Worm (Caenorhabditis elegans) whole organism, mixed stage, embryonic: Measurements from ENCODE around the gene pms-2.

Experiments used
- M03D4.4 ChIP-seq: sonication (generic microtip); optimal IDR thresholded peaks from 2 replicates; lab custom pipeline; 2017; ENCODE audit warnings: mild to moderate bottlenecking, missing genetic modification characterization, missing compliant biosample characterization
- bed-3 ChIP-seq: fragments of 200-800 bp; sonication (Bioruptor generic); optimal IDR thresholded peaks from 3 replicates; lab custom pipeline; 2018; ENCODE audit warnings: mild to moderate bottlenecking, missing genetic modification characterization, moderate library complexity, missing compliant biosample characterization
- blmp-1 ChIP-seq: fragments of 150-350 bp; optimal IDR thresholded peaks from 2 replicates; lab custom pipeline; 2014; ENCODE audit warnings: missing biosample characterization, missing genetic modification characterization
- ceh-39 ChIP-seq: fragments of 150-350 bp; optimal IDR thresholded peaks from 2 replicates; lab custom pipeline; 2014; ENCODE audit warnings: missing biosample characterization, missing genetic modification characterization
- ceh-83 ChIP-seq: fragments of 200-800 bp; sonication (Bioruptor generic); optimal IDR thresholded peaks from 2 replicates; lab custom pipeline; 2018; ENCODE audit warnings: mild to moderate bottlenecking, missing genetic modification characterization, missing compliant biosample characterization
- ces-1 ChIP-seq: fragments of 150-350 bp; optimal IDR thresholded peaks from 2 replicates; lab custom pipeline; 2014; ENCODE audit warnings: missing biosample characterization, missing genetic modification reagents, missing genetic modification characterization
- cnd-1 ChIP-seq: fragments of 200-800 bp; sonication (Bioruptor generic); optimal IDR thresholded peaks from 2 replicates; lab custom pipeline; 2018; ENCODE audit warnings: mild to moderate bottlenecking, missing genetic modification characterization, missing compliant biosample characterization
- drap-1 ChIP-seq: fragments of 200-800 bp; sonication (Bioruptor generic); optimal IDR thresholded peaks from 3 replicates; lab custom pipeline; 2018; ENCODE audit warnings: mild to moderate bottlenecking, missing genetic modification characterization, missing compliant biosample characterization
- elt-1 ChIP-seq: sonication (generic microtip); optimal IDR thresholded peaks from 2 replicates; lab custom pipeline; 2017; ENCODE audit warnings: missing genetic modification characterization, mild to moderate bottlenecking, missing compliant biosample characterization, antibody characterized with exemption, moderate library complexity, borderline replicate concordance; ENCODE audit not compliant: insufficient read depth
- flh-1 ChIP-seq: fragments of 200-800 bp; sonication (Bioruptor generic); optimal IDR thresholded peaks from 2 replicates; lab custom pipeline; 2018; ENCODE audit warnings: mild to moderate bottlenecking, missing genetic modification characterization, moderate library complexity, missing compliant biosample characterization
- hlh-1 ChIP-seq: fragments of 150-350 bp; optimal IDR thresholded peaks from 2 replicates; lab custom pipeline; 2014; ENCODE audit warnings: missing biosample characterization, missing genetic modification reagents, missing genetic modification characterization
- lin-13 ChIP-seq: fragments of 150-350 bp; optimal IDR thresholded peaks from 2 replicates; lab custom pipeline; 2014; ENCODE audit warnings: missing biosample characterization, missing genetic modification characterization
- lin-32 ChIP-seq: fragments of 200-800 bp; sonication (Bioruptor generic); optimal IDR thresholded peaks from 2 replicates; lab custom pipeline; 2018; ENCODE audit warnings: mild to moderate bottlenecking, missing genetic modification characterization, missing compliant biosample characterization
- lsy-2 ChIP-seq: fragments of 150-350 bp; optimal IDR thresholded peaks from 2 replicates; lab custom pipeline; 2014; ENCODE audit warnings: missing biosample characterization, missing genetic modification characterization
- mep-1 ChIP-seq: fragments of 150-350 bp; optimal IDR thresholded peaks from 2 replicates; lab custom pipeline; 2017; ENCODE audit warnings: missing biosample characterization, missing genetic modification reagents, missing genetic modification characterization, inconsistent platforms
- mls-2 ChIP-seq: sonication (generic microtip); optimal IDR thresholded peaks from 2 replicates; lab custom pipeline; 2016; ENCODE audit warnings: mild to moderate bottlenecking, missing genetic modification characterization, moderate library complexity, missing compliant biosample characterization
- nhr-12 ChIP-seq: fragments of 150-350 bp; optimal IDR thresholded peaks from 2 replicates; lab custom pipeline; 2014; ENCODE audit warnings: missing biosample characterization, missing genetic modification characterization
- nhr-2 ChIP-seq: fragments of 150-350 bp; optimal IDR thresholded peaks from 2 replicates; lab custom pipeline; 2014; ENCODE audit warnings: missing biosample characterization, missing genetic modification characterization
- nhr-237 ChIP-seq: fragments of 150-350 bp; optimal IDR thresholded peaks from 2 replicates; lab custom pipeline; 2014; ENCODE audit warnings: missing biosample characterization, missing genetic modification characterization
- nhr-28 ChIP-seq: fragments of 150-350 bp; optimal IDR thresholded peaks from 2 replicates; lab custom pipeline; 2014; ENCODE audit warnings: missing biosample characterization, missing genetic modification characterization
- nhr-76 ChIP-seq: sonication (generic microtip); optimal IDR thresholded peaks from 2 replicates; lab custom pipeline; 2017; ENCODE audit warnings: missing biosample characterization, missing genetic modification characterization
- pha-4 ChIP-seq: fragments of 150-350 bp; optimal IDR thresholded peaks from 2 replicates; lab custom pipeline; 2018; ENCODE audit warnings: missing biosample characterization, missing genetic modification reagents, missing genetic modification characterization
- sem-2 ChIP-seq: fragments of 200-800 bp; sonication (Bioruptor generic); optimal IDR thresholded peaks from 2 replicates; lab custom pipeline; 2018; ENCODE audit warnings: mild to moderate bottlenecking, missing genetic modification characterization, missing compliant biosample characterization
- snpc-4 ChIP-seq: fragments of 150-350 bp; optimal IDR thresholded peaks from 2 replicates; lab custom pipeline; 2014; ENCODE audit warnings: missing biosample characterization, missing genetic modification characterization
- sptf-1 ChIP-seq: sonication (generic microtip); optimal IDR thresholded peaks from 2 replicates; lab custom pipeline; 2017; ENCODE audit warnings: mild to moderate bottlenecking, missing genetic modification characterization, moderate library complexity, missing compliant biosample characterization
- tbx-8 ChIP-seq: fragments of 200-800 bp; sonication (Bioruptor generic); optimal IDR thresholded peaks from 2 replicates; lab custom pipeline; 2018; ENCODE audit warnings: mild to moderate bottlenecking, missing genetic modification characterization, moderate library complexity, missing compliant biosample characterization
- unc-120 ChIP-seq: sonication (generic microtip); optimal IDR thresholded peaks from 2 replicates; lab custom pipeline; 2017; ENCODE audit warnings: missing genetic modification characterization, missing compliant biosample characterization; ENCODE audit not compliant: poor library complexity, severe bottlenecking
- unc-39 ChIP-seq: fragments of 150-350 bp; optimal IDR thresholded peaks from 2 replicates; lab custom pipeline; 2014; ENCODE audit warnings: missing biosample characterization, missing genetic modification characterization
- unc-62 ChIP-seq: fragments of 150-350 bp; optimal IDR thresholded peaks from 2 replicates; lab custom pipeline; 2014; ENCODE audit warnings: missing biosample characterization, missing genetic modification reagents, missing genetic modification characterization
- zip-8 ChIP-seq: fragments of 150-350 bp; optimal IDR thresholded peaks from 2 replicates; lab custom pipeline; 2014; ENCODE audit warnings: missing biosample characterization, missing genetic modification characterization
- ztf-11 ChIP-seq: fragments of 150-350 bp; optimal IDR thresholded peaks from 2 replicates; lab custom pipeline; 2014; ENCODE audit warnings: missing biosample characterization, missing genetic modification characterization

The pms-2 gene

ce11 chrV:11548914-11549406 lies 21.4 kb downstream of the pms-2 start, which contains the start of the genes F38B7.17 and F38B7.3:
F38B7.17 (minus strand) TSS chrV:11548964.
F38B7.3 (plus strand) TSS chrV:11549107.
- TF ChIP-seq pha-4 (tag; lab: Kevin White, UChicago), result peak; percentile 50
- peak; percentile 30 for TF ChIP-seq ces-1 (GFP tag; lab: Kevin White, UChicago)
- peak; percentile 11 for TF ChIP-seq lin-32 (GFP tag; lab: Kevin White, UChicago)
- TF ChIP-seq snpc-4 (tag; lab: Kevin White, UChicago), result no peak
- TF ChIP-seq bed-3 (GFP tag; lab: Kevin White, UChicago), result no peak
- peak; percentile 84 for TF ChIP-seq cnd-1 (tag; lab: Kevin White, UChicago)
- no peak for TF ChIP-seq blmp-1 (tag; lab: Kevin White, UChicago)
- TF ChIP-seq M03D4.4, result no peak
- no peak for TF ChIP-seq ztf-11 (tag; lab: Kevin White, UChicago)
- TF ChIP-seq hlh-1 (tag; lab: Kevin White, UChicago), result peak; percentile 49
- no peak for TF ChIP-seq nhr-12 (tag; lab: Kevin White, UChicago)
- no peak for TF ChIP-seq lin-13
- TF ChIP-seq sem-2 (GFP tag; lab: Kevin White, UChicago), result no peak
- no peak for TF ChIP-seq nhr-76 (tag; lab: Kevin White, UChicago)
- no peak for TF ChIP-seq drap-1 (GFP tag; lab: Kevin White, UChicago)
- peak; percentile 13 for TF ChIP-seq lsy-2 (tag; lab: Kevin White, UChicago)
- TF ChIP-seq ceh-83 (GFP tag; lab: Kevin White, UChicago), result no peak
- peak; percentile 40 for TF ChIP-seq unc-62
- TF ChIP-seq ceh-39 (tag; lab: Kevin White, UChicago), result no peak
- peak; percentile 30 for TF ChIP-seq unc-120 (tag; lab: Kevin White, UChicago)

DNA sequence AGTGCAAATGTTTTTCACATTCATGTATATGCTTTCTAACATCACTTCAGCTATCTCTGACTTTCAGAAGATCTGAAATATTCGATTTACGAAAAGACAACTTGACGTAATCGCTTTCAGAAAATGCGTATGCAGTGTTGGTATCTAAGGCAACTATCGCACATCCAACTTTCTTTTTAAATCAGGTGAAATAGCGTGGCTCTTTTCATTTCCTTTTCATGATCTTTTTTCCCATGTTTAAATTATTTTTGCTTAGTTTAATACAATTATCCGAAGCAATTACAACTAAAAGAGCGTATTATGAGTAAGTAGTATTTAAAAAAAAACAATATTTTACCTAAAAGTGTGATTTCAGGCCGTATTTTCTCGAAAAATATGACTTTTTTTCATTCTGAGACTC lies 23.6 kb downstream of the pms-2 start, which contains the start of gene F38B7.11:
Gene F38B7.11, plus strand, starts transcription at position 301 of the 400 bp plus-strand sequence.
- TF ChIP-seq unc-120 (tag; lab: Kevin White, UChicago), result no peak
- no peak for TF ChIP-seq ceh-39 (tag; lab: Kevin White, UChicago)
- TF ChIP-seq cnd-1 (tag; lab: Kevin White, UChicago), result no peak
- TF ChIP-seq elt-1 (tag; lab: Kevin White, UChicago), result no peak
- TF ChIP-seq mep-1 (tag; lab: Kevin White, UChicago), result no peak
- no peak for TF ChIP-seq sem-2 (GFP tag; lab: Kevin White, UChicago)
- no peak for TF ChIP-seq zip-8
- TF ChIP-seq ces-1 (GFP tag; lab: Kevin White, UChicago), result no peak
- no peak for TF ChIP-seq tbx-8 (GFP tag; lab: Kevin White, UChicago)
- TF ChIP-seq nhr-237 (tag; lab: Kevin White, UChicago), result no peak
- no peak for TF ChIP-seq sptf-1 (tag; lab: Kevin White, UChicago)
- TF ChIP-seq unc-39 (tag; lab: Kevin White, UChicago), result no peak
- no peak for TF ChIP-seq nhr-28
- TF ChIP-seq mls-2 (tag; lab: Kevin White, UChicago), result no peak
- no peak for TF ChIP-seq hlh-1 (tag; lab: Kevin White, UChicago)
- no peak for TF ChIP-seq ceh-83 (GFP tag; lab: Kevin White, UChicago)
- no peak for TF ChIP-seq drap-1 (GFP tag; lab: Kevin White, UChicago)
- TF ChIP-seq lin-13, result no peak
- TF ChIP-seq ztf-11 (tag; lab: Kevin White, UChicago), result no peak
- TF ChIP-seq nhr-2 (tag; lab: Kevin White, UChicago), result no peak
- TF ChIP-seq, all 35 proteins: peak for 0

- TF ChIP-seq lin-32 (GFP tag; lab: Kevin White, UChicago), result no peak
- TF ChIP-seq mep-1 (tag; lab: Kevin White, UChicago), result no peak
- TF ChIP-seq nhr-237 (tag; lab: Kevin White, UChicago), result no peak
- no peak for TF ChIP-seq lin-13
- no peak for TF ChIP-seq cnd-1 (tag; lab: Kevin White, UChicago)
- no peak for TF ChIP-seq lsy-2 (tag; lab: Kevin White, UChicago)
- TF ChIP-seq tbx-8 (GFP tag; lab: Kevin White, UChicago), result no peak
- TF ChIP-seq mls-2 (tag; lab: Kevin White, UChicago), result no peak
- TF ChIP-seq flh-1 (GFP tag; lab: Kevin White, UChicago), result no peak
- no peak for TF ChIP-seq M03D4.4
These were observed 25.2 kb downstream of the pms-2 start, which contains the start of gene F38B7.10 for ce11 chrV:11545227-11545626. F38B7.10 (plus strand) TSS chrV:11545527.

ce11 chrV:11543564-11543963 lies 26.8 kb downstream of the pms-2 start, which contains the start of gene F38B7.2:
F38B7.2 (plus strand) TSS chrV:11543963.
- TF ChIP-seq nhr-12 (tag; lab: Kevin White, UChicago) (no peak), tbx-8 (GFP tag; lab: Kevin White, UChicago) (no peak), pha-4 (tag; lab: Kevin White, UChicago) (no peak)
